Fruit fly (Drosophila melanogaster) whole organism, embryonic: ENCODE data around the gene CG15629.

Source experiments
- CG10147 ChIP-seq: fragments of 200-800 bp; sonication (Bioruptor generic); optimal IDR thresholded peaks from 2 replicates; lab custom pipeline; 2019; ENCODE audit warnings: missing biosample characterization, mild to moderate bottlenecking, missing genetic modification characterization, moderate library complexity
- CG10979 ChIP-seq: fragments of 200-800 bp; sonication (Bioruptor generic); optimal IDR thresholded peaks from 2 replicates; lab custom pipeline; 2018; ENCODE audit warnings: missing biosample characterization, mild to moderate bottlenecking, missing genetic modification characterization, moderate library complexity
- CG12104 ChIP-seq: fragments of 200-800 bp; sonication (Bioruptor generic); optimal IDR thresholded peaks from 3 replicates; lab custom pipeline; 2016; ENCODE audit warnings: missing biosample characterization, missing genetic modification characterization
- CG12391 ChIP-seq: fragments of 200-800 bp; sonication (Bioruptor generic); optimal IDR thresholded peaks from 3 replicates; lab custom pipeline; 2018; ENCODE audit warnings: missing biosample characterization, mild to moderate bottlenecking, missing genetic modification characterization, moderate library complexity
- CG13424 ChIP-seq: fragments of 200-800 bp; sonication (Bioruptor generic); optimal IDR thresholded peaks from 2 replicates; lab custom pipeline; 2019; ENCODE audit warnings: missing biosample characterization, mild to moderate bottlenecking, missing genetic modification characterization, moderate library complexity
- CG16863 ChIP-seq: fragments of 200-800 bp; sonication (Bioruptor generic); optimal IDR thresholded peaks from 3 replicates; lab custom pipeline; 2016; ENCODE audit warnings: missing biosample characterization, missing genetic modification characterization
- CG18262 ChIP-seq: fragments of 200-800 bp; optimal IDR thresholded peaks from 3 replicates; lab custom pipeline; 2019; ENCODE audit warnings: missing biosample characterization, mild to moderate bottlenecking, missing genetic modification characterization, moderate library complexity
- CG18476 ChIP-seq: fragments of 200-800 bp; sonication (Bioruptor generic); optimal IDR thresholded peaks from 2 replicates; lab custom pipeline; 2016; ENCODE audit warnings: missing biosample characterization, mild to moderate bottlenecking, missing genetic modification characterization
- CG31224 ChIP-seq: fragments of 200-800 bp; sonication (Bioruptor generic); IDR thresholded peaks from 2 replicates; pipeline ENCODE4 v1.3.6; 2022; ENCODE audit warnings: missing biosample characterization, missing genetic modification characterization
- CG31365 ChIP-seq: fragments of 200-800 bp; sonication (Bioruptor generic); optimal IDR thresholded peaks from 2 replicates; lab custom pipeline; 2018; ENCODE audit warnings: missing biosample characterization, mild to moderate bottlenecking, missing genetic modification characterization
- CG31388 ChIP-seq: fragments of 200-800 bp; sonication (Bioruptor generic); optimal IDR thresholded peaks from 2 replicates; lab custom pipeline; 2016; ENCODE audit warnings: missing biosample characterization, missing genetic modification characterization
- CG33557 ChIP-seq: fragments of 200-800 bp; sonication (Bioruptor generic); optimal IDR thresholded peaks from 2 replicates; lab custom pipeline; 2019; ENCODE audit warnings: missing biosample characterization, mild to moderate bottlenecking, missing genetic modification characterization, moderate library complexity
- CG3847 ChIP-seq: fragments of 200-800 bp; sonication (Bioruptor generic); IDR thresholded peaks from 2 replicates; pipeline ENCODE4 v1.3.6; 2022; ENCODE audit warnings: missing biosample characterization, missing genetic modification characterization
- CG4404 ChIP-seq: fragments of 200-800 bp; sonication (Bioruptor generic); IDR thresholded peaks from 2 replicates; pipeline ENCODE4 v1.3.6; 2022; ENCODE audit warnings: missing biosample characterization, missing genetic modification characterization
- CG4820 ChIP-seq: fragments of 200-800 bp; sonication (Bioruptor generic); optimal IDR thresholded peaks from 3 replicates; lab custom pipeline; 2016; ENCODE audit warnings: missing biosample characterization, missing genetic modification characterization
- CG6689 ChIP-seq: fragments of 200-800 bp; sonication (Bioruptor generic); IDR thresholded peaks from 2 replicates; pipeline ENCODE4 v1.3.6; 2022; ENCODE audit warnings: missing biosample characterization, missing genetic modification characterization
- CG7745 ChIP-seq: fragments of 200-800 bp; sonication (Bioruptor generic); optimal IDR thresholded peaks from 2 replicates; lab custom pipeline; 2018; ENCODE audit warnings: missing biosample characterization, mild to moderate bottlenecking, missing genetic modification characterization, moderate library complexity
- CTCF ChIP-seq: fragments of 200-800 bp; sonication (Bioruptor generic); optimal IDR thresholded peaks from 2 replicates; lab custom pipeline; 2017; ENCODE audit warnings: missing biosample characterization, mild to moderate bottlenecking, missing genetic modification characterization, moderate library complexity
- D19A ChIP-seq: fragments of 200-800 bp; optimal IDR thresholded peaks from 3 replicates; lab custom pipeline; 2019; ENCODE audit warnings: missing biosample characterization, mild to moderate bottlenecking, missing genetic modification characterization, moderate library complexity
- Dad ChIP-seq: fragments of 200-800 bp; sonication (Bioruptor generic); optimal IDR thresholded peaks from 3 replicates; lab custom pipeline; 2016; ENCODE audit warnings: missing biosample characterization, missing genetic modification characterization
- Deaf1 ChIP-seq: fragments of 200-800 bp; optimal IDR thresholded peaks from 3 replicates; lab custom pipeline; 2019; ENCODE audit warnings: missing biosample characterization, mild to moderate bottlenecking, missing genetic modification characterization, moderate library complexity
- Doc3 ChIP-seq: fragments of 200-800 bp; sonication (Bioruptor generic); IDR thresholded peaks from 3 replicates; pipeline ENCODE4 v1.3.6; 2022; ENCODE audit warnings: missing biosample characterization, missing genetic modification characterization; ENCODE audit not compliant: partially characterized antibody
- Elba2 ChIP-seq: fragments of 200-800 bp; sonication (Bioruptor generic); optimal IDR thresholded peaks from 3 replicates; lab custom pipeline; 2016; ENCODE audit warnings: missing biosample characterization, missing genetic modification characterization
- Gug ChIP-seq: fragments of 200-800 bp; sonication (Bioruptor generic); IDR thresholded peaks from 4 replicates; pipeline ENCODE4 v1.3.6; 2022; ENCODE audit warnings: missing biosample characterization, missing genetic modification characterization
- HLH54F ChIP-seq: fragments of 200-800 bp; sonication (Bioruptor generic); optimal IDR thresholded peaks from 3 replicates; lab custom pipeline; 2016; ENCODE audit warnings: missing biosample characterization, missing genetic modification characterization
- HLHmδ ChIP-seq: fragments of 200-800 bp; sonication (Bioruptor generic); optimal IDR thresholded peaks from 2 replicates; lab custom pipeline; 2018; ENCODE audit warnings: missing biosample characterization, mild to moderate bottlenecking, missing genetic modification characterization, moderate library complexity
- Hand ChIP-seq: fragments of 200-800 bp; sonication (Bioruptor generic); optimal IDR thresholded peaks from 2 replicates; lab custom pipeline; 2017; ENCODE audit warnings: mild to moderate bottlenecking, missing biosample characterization, missing genetic modification reagents, missing genetic modification characterization
- Hey ChIP-seq: fragments of 200-800 bp; sonication (Bioruptor generic); optimal IDR thresholded peaks from 3 replicates; lab custom pipeline; 2018; ENCODE audit warnings: missing biosample characterization, mild to moderate bottlenecking, missing genetic modification characterization
- Hmr ChIP-seq: fragments of 200-800 bp; sonication (Bioruptor generic); optimal IDR thresholded peaks from 3 replicates; lab custom pipeline; 2017; ENCODE audit warnings: mild to moderate bottlenecking, missing biosample characterization, missing genetic modification reagents, missing genetic modification characterization
- Rfx ChIP-seq: fragments of 200-800 bp; sonication (Bioruptor generic); IDR thresholded peaks from 2 replicates; pipeline ENCODE4 v1.3.6; 2022; ENCODE audit warnings: missing biosample characterization, missing genetic modification characterization
- Sin3A ChIP-seq: fragments of >200 bp; optimal IDR thresholded peaks from 2 replicates; lab custom pipeline; 2018
- Spps ChIP-seq: fragments of 200-800 bp; sonication (Bioruptor generic); optimal IDR thresholded peaks from 2 replicates; lab custom pipeline; 2018; ENCODE audit warnings: missing biosample characterization, mild to moderate bottlenecking, missing genetic modification characterization
- Sry-β ChIP-seq: fragments of 200-800 bp; sonication (Bioruptor generic); optimal IDR thresholded peaks from 2 replicates; lab custom pipeline; 2018; ENCODE audit warnings: missing biosample characterization, mild to moderate bottlenecking, missing genetic modification characterization, moderate library complexity
- amos ChIP-seq: fragments of 200-800 bp; sonication (Bioruptor generic); IDR thresholded peaks from 2 replicates; pipeline ENCODE4 v1.3.6; 2022; ENCODE audit warnings: missing biosample characterization, missing genetic modification characterization; ENCODE audit not compliant: partially characterized antibody
- bab2 ChIP-seq: fragments of 200-800 bp; sonication (Bioruptor generic); optimal IDR thresholded peaks from 2 replicates; lab custom pipeline; 2016; ENCODE audit warnings: missing biosample characterization, missing genetic modification characterization
- cas ChIP-seq: fragments of 200-800 bp; sonication (Bioruptor generic); IDR thresholded peaks from 2 replicates; pipeline ENCODE4 v1.3.6; 2022; ENCODE audit warnings: missing biosample characterization, missing genetic modification characterization
- crol ChIP-seq: fragments of 200-800 bp; sonication (Bioruptor generic); IDR thresholded peaks from 2 replicates; pipeline ENCODE4 v1.3.6; 2022; ENCODE audit warnings: missing biosample characterization, missing genetic modification characterization
- crp ChIP-seq, 2 experiments: fragments of 200-800 bp; sonication (Bioruptor generic); optimal IDR thresholded peaks; 2 replicates in 1 of 2; 3 replicates in 1 of 2; lab custom pipeline; 2017; ENCODE audit warnings: missing biosample characterization in 2 of 2, missing genetic modification characterization in 2 of 2, mild to moderate bottlenecking in 1 of 2, moderate library complexity in 1 of 2
- grau ChIP-seq: fragments of 200-800 bp; optimal IDR thresholded peaks from 3 replicates; lab custom pipeline; 2019; ENCODE audit warnings: missing biosample characterization, mild to moderate bottlenecking, missing genetic modification characterization, moderate library complexity
- gro ChIP-seq: fragments of 200-800 bp; sonication (Bioruptor generic); optimal IDR thresholded peaks from 2 replicates; lab custom pipeline; 2016; ENCODE audit warnings: missing biosample characterization, missing genetic modification characterization
- jing ChIP-seq: fragments of 200-800 bp; sonication (Bioruptor generic); optimal IDR thresholded peaks from 2 replicates; lab custom pipeline; 2018; ENCODE audit warnings: missing biosample characterization, mild to moderate bottlenecking, missing genetic modification characterization
- kah ChIP-seq: fragments of 200-800 bp; sonication (Bioruptor generic); optimal IDR thresholded peaks from 2 replicates; lab custom pipeline; 2018; ENCODE audit warnings: missing biosample characterization, mild to moderate bottlenecking, missing genetic modification characterization
- nerfin-1 ChIP-seq: fragments of 200-800 bp; sonication (Bioruptor generic); optimal IDR thresholded peaks from 3 replicates; lab custom pipeline; 2019; ENCODE audit warnings: missing biosample characterization, mild to moderate bottlenecking, missing genetic modification characterization, moderate library complexity
- nmo ChIP-seq: fragments of 200-800 bp; sonication (Bioruptor generic); optimal IDR thresholded peaks from 2 replicates; lab custom pipeline; 2018; ENCODE audit warnings: missing biosample characterization, mild to moderate bottlenecking, missing genetic modification characterization, moderate library complexity
- odd ChIP-seq: fragments of 200-800 bp; sonication (Bioruptor generic); optimal IDR thresholded peaks from 2 replicates; lab custom pipeline; 2017; ENCODE audit warnings: missing biosample characterization, mild to moderate bottlenecking, missing genetic modification characterization
- onecut ChIP-seq: fragments of 200-800 bp; sonication (Bioruptor generic); IDR thresholded peaks from 2 replicates; pipeline ENCODE4 v1.3.6; 2022; ENCODE audit warnings: missing biosample characterization, missing genetic modification characterization
- sd ChIP-seq: fragments of 200-800 bp; sonication (Bioruptor generic); optimal IDR thresholded peaks from 3 replicates; lab custom pipeline; 2018; ENCODE audit warnings: missing biosample characterization, mild to moderate bottlenecking, missing genetic modification characterization, moderate library complexity
- tap ChIP-seq: fragments of 200-800 bp; optimal IDR thresholded peaks from 3 replicates; lab custom pipeline; 2019; ENCODE audit warnings: missing biosample characterization, mild to moderate bottlenecking, missing genetic modification characterization, moderate library complexity
- wek ChIP-seq: fragments of 200-800 bp; sonication (Bioruptor generic); optimal IDR thresholded peaks from 3 replicates; lab custom pipeline; 2018; ENCODE audit warnings: missing biosample characterization, mild to moderate bottlenecking, missing genetic modification characterization, moderate library complexity
- wor ChIP-seq: fragments of 200-800 bp; sonication (Bioruptor generic); IDR thresholded peaks from 2 replicates; pipeline ENCODE4 v1.3.6; 2022; ENCODE audit warnings: missing biosample characterization, missing genetic modification characterization

CG15629 gene

dm6 chr2L:4810697-4811490 is 1.9 kb upstream of the CG15629 start (continued):
- TF ChIP-seq sd (tag; lab: Kevin White, UChicago) = no peak
- TF ChIP-seq onecut = peak; percentile 19; the same call in 1 of the 2 replicates
- TF ChIP-seq nerfin-1 = no peak
- no peak for TF ChIP-seq Spps (tag; lab: Kevin White, UChicago)
- 0 out of 2 replicates have a peak, but pooled peaks have one; percentile 22 for TF ChIP-seq wor (GFP tag; lab: Robert Waterston, UW)
- TF ChIP-seq CTCF = no peak
- TF ChIP-seq wek (GFP tag; lab: Kevin White, UChicago) = no peak
- TF ChIP-seq CG33557 (GFP tag; lab: Kevin White, UChicago) = peak; percentile 65
- no peak for TF ChIP-seq jing (GFP tag; lab: Kevin White, UChicago)
- peak; percentile 58 for TF ChIP-seq Rfx (GFP tag; lab: Robert Waterston, UW)
- TF ChIP-seq Doc3 (GFP tag; lab: Robert Waterston, UW) = no peak; the same call in 2 of the 3 replicates
- TF ChIP-seq crol (GFP tag; lab: Robert Waterston, UW) = peak; percentile 93
- TF ChIP-seq CG10979 = peak; percentile 64
- peak; percentile 42 for TF ChIP-seq CG16863
- TF ChIP-seq Sry-β (GFP tag; lab: Kevin White, UChicago) = no peak
- TF ChIP-seq HLHmδ (GFP tag; lab: Kevin White, UChicago) = no peak
- peak; percentile 14 to 72 for TF ChIP-seq crp (GFP tag; optimal IDR thresholded peaks at IDR 0.05; lab: Kevin White, UChicago)
- TF ChIP-seq CG6689 (GFP tag; lab: Robert Waterston, UW) = no peak; the same call in 1 of the 2 replicates
- TF ChIP-seq CG18476 (GFP tag; lab: Kevin White, UChicago) = peak; percentile 60
- no peak for TF ChIP-seq gro (GFP tag; lab: Kevin White, UChicago)
- peak; percentile 83 for TF ChIP-seq nmo (GFP tag; lab: Kevin White, UChicago)
- TF ChIP-seq bab2 (GFP tag; lab: Kevin White, UChicago) = peak; percentile 45
- TF ChIP-seq tap (tag; lab: Kevin White, UChicago) = peak; percentile 36
- TF ChIP-seq Elba2 (GFP tag; lab: Kevin White, UChicago) = no peak
- TF ChIP-seq CG4820 = peak; percentile 51
- TF ChIP-seq CG12104 (GFP tag; lab: Kevin White, UChicago) = peak; percentile 62
- TF ChIP-seq cas (GFP tag; lab: Robert Waterston, UW) = no peak
- peak; percentile 61 for TF ChIP-seq CG3847 (GFP tag; lab: Robert Waterston, UW)
- no peak for TF ChIP-seq CG7745 (tag; lab: Kevin White, UChicago)
- peak; percentile 100 for TF ChIP-seq D19A
- TF ChIP-seq Gug = no peak
- TF ChIP-seq Hand = peak; percentile 52
- TF ChIP-seq CG10147 = peak; percentile 36
- TF ChIP-seq CG31388 (GFP tag; lab: Kevin White, UChicago) = no peak
- no peak for TF ChIP-seq Sin3A (lab: Kevin White, UChicago)
- TF ChIP-seq grau = peak; percentile 78
- TF ChIP-seq amos (GFP tag; lab: Robert Waterston, UW) = no peak
- TF ChIP-seq Deaf1 (tag; lab: Kevin White, UChicago) = no peak
- no peak for TF ChIP-seq CG4404
- TF ChIP-seq CG13424 (tag; lab: Kevin White, UChicago) = peak; percentile 84
- TF ChIP-seq CG31365 = no peak
- TF ChIP-seq Hmr (GFP tag; lab: Kevin White, UChicago) = peak; percentile 77
- peak; percentile 56 for TF ChIP-seq HLH54F (GFP tag; lab: Kevin White, UChicago)
- peak; percentile 73 for TF ChIP-seq odd (GFP tag; lab: Kevin White, UChicago)
- TF ChIP-seq CG18262 (tag; lab: Kevin White, UChicago) = peak; percentile 81
- TF ChIP-seq CG31224 (GFP tag; lab: Robert Waterston, UW) = peak; percentile 89
- TF ChIP-seq Hey (tag; lab: Kevin White, UChicago) = no peak
- no peak for TF ChIP-seq kah (GFP tag; lab: Kevin White, UChicago)
- peak; percentile 9 for TF ChIP-seq Dad (GFP tag; lab: Kevin White, UChicago)
- peak; percentile 77 for TF ChIP-seq CG12391
